Fruit fly (Drosophila melanogaster): ENCODE data around the gene GABA-B-R1.

The GABA-B-R1 gene

DNA sequence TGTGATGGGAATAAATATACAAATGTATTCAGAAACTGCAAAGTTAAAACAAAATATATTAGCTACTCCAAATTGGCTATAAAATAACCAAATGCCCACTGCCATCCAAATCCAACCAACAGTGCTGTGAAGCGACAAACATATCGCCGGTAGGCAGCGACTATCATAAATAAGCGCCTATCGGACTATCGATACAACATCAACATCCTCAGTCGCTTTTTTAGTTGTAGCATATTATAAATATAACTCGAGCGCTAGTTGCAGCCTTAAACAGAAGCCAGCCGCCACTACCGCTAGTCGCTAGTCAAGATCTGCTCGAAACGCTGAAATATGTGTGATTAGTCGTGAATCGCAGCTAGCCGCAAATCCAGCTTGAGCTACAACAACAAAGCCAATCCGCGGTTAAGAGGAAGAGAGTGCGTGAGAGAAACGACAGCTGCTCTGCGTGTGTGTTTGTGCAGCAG is 23.2 kb downstream of the GABA-B-R1 start (continued):
- no peak for TF ChIP-seq Mad (GFP tag; optimal IDR thresholded peaks at IDR 0.05)
- TF ChIP-seq CG42726 (GFP tag; IDR thresholded peaks at IDR 0.05; ENCODE audit: partially characterized antibody), result peak; percentile 95
- TF ChIP-seq CG4424 (GFP tag; optimal IDR thresholded peaks at IDR 0.05), result peak; percentile 28
- TF ChIP-seq CG30431 (GFP tag; optimal IDR thresholded peaks at IDR 0.05), result no peak
- peak; percentile 10 to 53 for TF ChIP-seq dpn (GFP tag; optimal IDR thresholded peaks at IDR 0.05)
- no peak for TF ChIP-seq jing (GFP tag; optimal IDR thresholded peaks at IDR 0.05)
- TF ChIP-seq amos (GFP tag; IDR thresholded peaks at IDR 0.05; ENCODE audit: partially characterized antibody), result peak; percentile 94
- TF ChIP-seq Stat92E (GFP tag; optimal IDR thresholded peaks at IDR 0.05), result no peak
- TF ChIP-seq Atf6 (GFP tag; IDR thresholded peaks at IDR 0.05), result no peak
- no peak for TF ChIP-seq CrebB (tag; optimal IDR thresholded peaks at IDR 0.05)
- TF ChIP-seq CG8290 (GFP tag; optimal IDR thresholded peaks at IDR 0.05), result peak; percentile 17
- TF ChIP-seq CG8290 (tag; optimal IDR thresholded peaks at IDR 0.05), result no peak
- no peak for TF ChIP-seq ems (GFP tag; optimal IDR thresholded peaks at IDR 0.05)
- no peak for TF ChIP-seq toy (GFP tag; IDR thresholded peaks at IDR 0.05)
- TF ChIP-seq Lim3 (GFP tag; IDR thresholded peaks at IDR 0.05), result no peak
- no peak for TF ChIP-seq CG17359 (tag; optimal IDR thresholded peaks at IDR 0.05)
- TF ChIP-seq so (GFP tag; IDR thresholded peaks at IDR 0.05), result no peak
- no peak for TF ChIP-seq Kr (GFP tag; optimal IDR thresholded peaks at IDR 0.05)
- peak; percentile 79 for TF ChIP-seq nerfin-2 (GFP tag; IDR thresholded peaks at IDR 0.05; ENCODE audit: partially characterized antibody)
- no peak for TF ChIP-seq Oli (tag; optimal IDR thresholded peaks at IDR 0.05)
- no peak for TF ChIP-seq CG12769 (tag; optimal IDR thresholded peaks at IDR 0.05)
- peak; percentile 41 for TF ChIP-seq Xbp1 (GFP tag; optimal IDR thresholded peaks at IDR 0.05)
- TF ChIP-seq Neu2 (GFP tag; optimal IDR thresholded peaks at IDR 0.05; ENCODE audit: borderline replicate concordance), result no peak
- TF ChIP-seq corto (GFP tag; optimal IDR thresholded peaks at IDR 0.05), result no peak
- no peak for TF ChIP-seq pnt (GFP tag; optimal IDR thresholded peaks at IDR 0.05)
- no peak for TF ChIP-seq dm (GFP tag; optimal IDR thresholded peaks at IDR 0.05)
- no peak for TF ChIP-seq gcm2 (GFP tag; optimal IDR thresholded peaks at IDR 0.05)
- TF ChIP-seq CG9797 (GFP tag; optimal IDR thresholded peaks at IDR 0.05), result no peak
- TF ChIP-seq CG6654 (GFP tag; optimal IDR thresholded peaks at IDR 0.05), result no peak
- no peak for TF ChIP-seq lbe (GFP tag; optimal IDR thresholded peaks at IDR 0.05)
- TF ChIP-seq ro (GFP tag; IDR thresholded peaks at IDR 0.05), result no peak
- TF ChIP-seq CG10565 (GFP tag; optimal IDR thresholded peaks at IDR 0.05), result no peak
- TF ChIP-seq usp (GFP tag; optimal IDR thresholded peaks at IDR 0.05), result no peak
- TF ChIP-seq Deaf1 (tag; optimal IDR thresholded peaks at IDR 0.05), result no peak
- TF ChIP-seq CG15011 (GFP tag; optimal IDR thresholded peaks at IDR 0.05), result no peak
- TF ChIP-seq CG2116 (GFP tag; optimal IDR thresholded peaks at IDR 0.05), result peak; percentile 38
- TF ChIP-seq CG12744 (GFP tag; optimal IDR thresholded peaks at IDR 0.05), result no peak
- TF ChIP-seq stc (GFP tag; IDR thresholded peaks at IDR 0.05), result no peak
- peak; percentile 76 for TF ChIP-seq tna (GFP tag; IDR thresholded peaks at IDR 0.05; ENCODE audit: partially characterized antibody)
- TF ChIP-seq peb (GFP tag; IDR thresholded peaks at IDR 0.05), result no peak
- TF ChIP-seq NC2α (GFP tag; optimal IDR thresholded peaks at IDR 0.05), result no peak
- no peak for TF ChIP-seq Drgx (GFP tag; IDR thresholded peaks at IDR 0.05)
- no peak for TF ChIP-seq jigr1 (GFP tag; IDR thresholded peaks at IDR 0.05)
- no peak for TF ChIP-seq Abd-B (GFP tag; optimal IDR thresholded peaks at IDR 0.05)
- TF ChIP-seq dimm (GFP tag; IDR thresholded peaks at IDR 0.05), result no peak
- TF ChIP-seq ssp (GFP tag; IDR thresholded peaks at IDR 0.05), result no peak
- TF ChIP-seq CG4617 (GFP tag; optimal IDR thresholded peaks at IDR 0.05; ENCODE audit: borderline replicate concordance), result peak; percentile 36
- TF ChIP-seq row (GFP tag; IDR thresholded peaks at IDR 0.05), result peak; percentile 82
- TF ChIP-seq hbn (GFP tag; IDR thresholded peaks at IDR 0.05; ENCODE audit: partially characterized antibody), result peak; percentile 65
- TF ChIP-seq CG3163 (GFP tag; optimal IDR thresholded peaks at IDR 0.05), result no peak
- no peak for TF ChIP-seq CG8359 (GFP tag; optimal IDR thresholded peaks at IDR 0.05; ENCODE audit: borderline replicate concordance)
- no peak for TF ChIP-seq sisA (GFP tag; IDR thresholded peaks at IDR 0.05)
